Worm (Caenorhabditis elegans) whole organism, midembryonic: ENCODE measurements around the gene C02F5.2.

Experiments
- T22C8.4 ChIP-seq: fragments of 200-800 bp; sonication (Bioruptor generic); IDR thresholded peaks from 2 replicates; pipeline ENCODE4 v1.3.6; 2022; ENCODE audit warnings: missing genetic modification characterization, missing compliant biosample characterization
- flt-1 ChIP-seq: fragments of 200-800 bp; sonication (Bioruptor generic); IDR thresholded peaks from 2 replicates; pipeline ENCODE4 v1.3.6; 2022; ENCODE audit warnings: missing genetic modification characterization, missing compliant biosample characterization
- klf-2 ChIP-seq: fragments of 200-800 bp; sonication (Bioruptor generic); conservative IDR thresholded peaks from 2 replicates; pipeline ENCODE4 v1.3.6; 2022; ENCODE audit warnings: missing genetic modification reagents, missing genetic modification characterization, missing compliant biosample characterization
- med-1 ChIP-seq: sonication (generic microtip); optimal IDR thresholded peaks from 2 replicates; lab custom pipeline; 2017; ENCODE audit warnings: missing genetic modification characterization, mild to moderate bottlenecking, missing compliant biosample characterization, antibody characterized with exemption, missing genetic modification reagents; ENCODE audit not compliant: insufficient read depth
- tab-1 ChIP-seq: fragments of 200-800 bp; sonication (Bioruptor generic); IDR thresholded peaks from 2 replicates; pipeline ENCODE4 v1.3.6; 2022; ENCODE audit warnings: missing genetic modification characterization, missing compliant biosample characterization
- ztf-29 ChIP-seq: fragments of 200-800 bp; sonication (Bioruptor generic); IDR thresholded peaks from 2 replicates; pipeline ENCODE4 v1.3.6; 2022; ENCODE audit warnings: missing genetic modification reagents, missing genetic modification characterization, missing compliant biosample characterization

ce11 chrIII:8279567-8279966, 30.1 kb downstream of the C02F5.2 start:
- no peak for TF ChIP-seq T22C8.4 (GFP tag; lab: Robert Waterston, UW)
- TF ChIP-seq flt-1 (GFP tag; lab: Robert Waterston, UW) = no peak
- no peak for TF ChIP-seq ztf-29
- no peak for TF ChIP-seq med-1 (GFP tag; lab: Kevin White, UChicago)
- no peak for TF ChIP-seq klf-2
- TF ChIP-seq tab-1 (GFP tag; lab: Robert Waterston, UW) = no peak
